Fruit fly (Drosophila melanogaster): ENCODE measurements around the gene Rbcn-3A.

Rbcn-3A gene

dm6 chrX:6278879-6279628 lies 23.8 kb upstream of the Rbcn-3A start (continued):
- peak; percentile 94 for TF ChIP-seq Tbp (GFP tag; optimal IDR thresholded peaks at IDR 0.05)
- TF ChIP-seq ash1 (GFP tag; optimal IDR thresholded peaks at IDR 0.05) = no peak
- peak; percentile 51 for TF ChIP-seq Mes4 (GFP tag; optimal IDR thresholded peaks at IDR 0.05)
- TF ChIP-seq bcd (GFP tag; optimal IDR thresholded peaks at IDR 0.05) = peak; percentile 12
- peak; percentile 1 for TF ChIP-seq maf-S (GFP tag; optimal IDR thresholded peaks at IDR 0.05)
- no peak for TF ChIP-seq E2f2 (GFP tag; IDR thresholded peaks at IDR 0.05)
- TF ChIP-seq hb (GFP tag; IDR thresholded peaks at IDR 0.05; ENCODE audit: partially characterized antibody) = no peak
- TF ChIP-seq dm (GFP tag; optimal IDR thresholded peaks at IDR 0.05) = no peak
- TF ChIP-seq h (optimal IDR thresholded peaks at IDR 0.05) = no peak
- TF ChIP-seq trem (tag; optimal IDR thresholded peaks at IDR 0.05) = peak; percentile 27
- TF ChIP-seq kay (GFP tag; optimal IDR thresholded peaks at IDR 0.05) = peak; percentile 36
- no peak for TF ChIP-seq zfh2 (GFP tag; optimal IDR thresholded peaks at IDR 0.05)
- peak; percentile 22 for TF ChIP-seq CG7556 (GFP tag; optimal IDR thresholded peaks at IDR 0.05)
- peak; percentile 53 for TF ChIP-seq Ets65A (GFP tag)
- no peak for TF ChIP-seq CG10147 (GFP tag; optimal IDR thresholded peaks at IDR 0.05)
- TF ChIP-seq Myb (GFP tag; optimal IDR thresholded peaks at IDR 0.05) = peak; percentile 38
- TF ChIP-seq Dek (tag; optimal IDR thresholded peaks at IDR 0.05) = peak; percentile 11
- 0 out of 2 replicates have a peak, but pooled peaks have one; percentile 16 for TF ChIP-seq HLH3B (GFP tag; IDR thresholded peaks at IDR 0.05)
- no peak for TF ChIP-seq ara (GFP tag; IDR thresholded peaks at IDR 0.05)
- TF ChIP-seq CG30431 (GFP tag; optimal IDR thresholded peaks at IDR 0.05) = no peak
- TF ChIP-seq chm (GFP tag; IDR thresholded peaks at IDR 0.05) = peak; percentile 57; the same call in 1 of the 2 replicates
- TF ChIP-seq MTF-1 (GFP tag; optimal IDR thresholded peaks at IDR 0.05; ENCODE audit: borderline replicate concordance) = peak; percentile 18
- peak; percentile 24 for TF ChIP-seq CG15514 (GFP tag; optimal IDR thresholded peaks at IDR 0.05)
- 0 out of 2 replicates have a peak, but pooled peaks have one; percentile 29 for TF ChIP-seq Atf6 (GFP tag; IDR thresholded peaks at IDR 0.05)
- 0 out of 2 replicates have a peak, but pooled peaks have one; percentile 38 for TF ChIP-seq Scr (GFP tag; IDR thresholded peaks at IDR 0.05; ENCODE audit: partially characterized antibody)
- peak; percentile 1 for TF ChIP-seq chn (GFP tag; optimal IDR thresholded peaks at IDR 0.05)
- no peak for TF ChIP-seq fru (optimal IDR thresholded peaks at IDR 0.05)
- peak; percentile 44 for TF ChIP-seq CG17359 (tag; optimal IDR thresholded peaks at IDR 0.05)
- no peak for TF ChIP-seq Optix (GFP tag; IDR thresholded peaks at IDR 0.05)
- peak; percentile 27 for TF ChIP-seq cad (GFP tag; optimal IDR thresholded peaks at IDR 0.05)
- TF ChIP-seq odd (GFP tag; optimal IDR thresholded peaks at IDR 0.05) = no peak
- TF ChIP-seq Dll (GFP tag; IDR thresholded peaks at IDR 0.05; ENCODE audit: partially characterized antibody) = peak; percentile 46; the same call in 2 of the 4 replicates
- no peak for TF ChIP-seq tx (GFP tag; optimal IDR thresholded peaks at IDR 0.05)
- TF ChIP-seq tup (GFP tag; optimal IDR thresholded peaks at IDR 0.05) = no peak
- TF ChIP-seq CG5245 (GFP tag; optimal IDR thresholded peaks at IDR 0.05) = no peak
- TF ChIP-seq peb (GFP tag; IDR thresholded peaks at IDR 0.05) = no peak
- peak; percentile 13 for TF ChIP-seq CG17829 (tag; optimal IDR thresholded peaks at IDR 0.05)
- TF ChIP-seq cg (GFP tag; optimal IDR thresholded peaks at IDR 0.05) = peak; percentile 87
- peak; percentile 32 for TF ChIP-seq gfzf (GFP tag; optimal IDR thresholded peaks at IDR 0.05)
- 0 out of 4 replicates have a peak, but pooled peaks have one; percentile 62 for TF ChIP-seq chinmo (GFP tag; IDR thresholded peaks at IDR 0.05; ENCODE audit: partially characterized antibody)
- TF ChIP-seq Ptx1 (GFP tag; IDR thresholded peaks at IDR 0.05) = no peak
- peak; percentile 87 for TF ChIP-seq CG1832 (GFP tag; optimal IDR thresholded peaks at IDR 0.05)
- TF ChIP-seq row (GFP tag; IDR thresholded peaks at IDR 0.05) = no peak
- TF ChIP-seq CG18619 (GFP tag; optimal IDR thresholded peaks at IDR 0.05) = peak; percentile 39
- TF ChIP-seq Nf-YB (GFP tag; optimal IDR thresholded peaks at IDR 0.05) = peak; percentile 41
- TF ChIP-seq Hsf (GFP tag; optimal IDR thresholded peaks at IDR 0.05) = no peak
- TF ChIP-seq Elba2 (GFP tag; optimal IDR thresholded peaks at IDR 0.05) = no peak
- peak; percentile 58 for TF ChIP-seq BtbVII (GFP tag; optimal IDR thresholded peaks at IDR 0.05)
- no peak for TF ChIP-seq fd96Cb (tag; optimal IDR thresholded peaks at IDR 0.05)
- no peak for TF ChIP-seq btn (GFP tag; optimal IDR thresholded peaks at IDR 0.05)
